Worm (Caenorhabditis elegans) whole organism, mixed stage, embryonic: ENCODE data around the gene F57C7.4.

ENCODE experiments used
- M03D4.4 ChIP-seq: sonication (generic microtip); optimal IDR thresholded peaks from 2 replicates; lab custom pipeline; 2017; ENCODE audit warnings: mild to moderate bottlenecking, missing genetic modification characterization, missing compliant biosample characterization
- bed-3 ChIP-seq: fragments of 200-800 bp; sonication (Bioruptor generic); optimal IDR thresholded peaks from 3 replicates; lab custom pipeline; 2018; ENCODE audit warnings: mild to moderate bottlenecking, missing genetic modification characterization, moderate library complexity, missing compliant biosample characterization
- ceh-39 ChIP-seq: fragments of 150-350 bp; optimal IDR thresholded peaks from 2 replicates; lab custom pipeline; 2014; ENCODE audit warnings: missing biosample characterization, missing genetic modification characterization
- ceh-43 ChIP-seq: fragments of 200-800 bp; sonication (Bioruptor generic); optimal IDR thresholded peaks from 2 replicates; lab custom pipeline; 2018; ENCODE audit warnings: mild to moderate bottlenecking, missing genetic modification characterization, moderate library complexity, missing compliant biosample characterization
- ceh-83 ChIP-seq: fragments of 200-800 bp; sonication (Bioruptor generic); optimal IDR thresholded peaks from 2 replicates; lab custom pipeline; 2018; ENCODE audit warnings: mild to moderate bottlenecking, missing genetic modification characterization, missing compliant biosample characterization
- ces-1 ChIP-seq: fragments of 150-350 bp; optimal IDR thresholded peaks from 2 replicates; lab custom pipeline; 2014; ENCODE audit warnings: missing biosample characterization, missing genetic modification reagents, missing genetic modification characterization
- cnd-1 ChIP-seq: fragments of 200-800 bp; sonication (Bioruptor generic); optimal IDR thresholded peaks from 2 replicates; lab custom pipeline; 2018; ENCODE audit warnings: mild to moderate bottlenecking, missing genetic modification characterization, missing compliant biosample characterization
- drap-1 ChIP-seq: fragments of 200-800 bp; sonication (Bioruptor generic); optimal IDR thresholded peaks from 3 replicates; lab custom pipeline; 2018; ENCODE audit warnings: mild to moderate bottlenecking, missing genetic modification characterization, missing compliant biosample characterization
- elt-1 ChIP-seq: sonication (generic microtip); optimal IDR thresholded peaks from 2 replicates; lab custom pipeline; 2017; ENCODE audit warnings: missing genetic modification characterization, mild to moderate bottlenecking, missing compliant biosample characterization, antibody characterized with exemption, moderate library complexity, borderline replicate concordance; ENCODE audit not compliant: insufficient read depth
- elt-3 ChIP-seq: fragments of 150-350 bp; optimal IDR thresholded peaks from 2 replicates; lab custom pipeline; 2014; ENCODE audit warnings: missing biosample characterization, missing genetic modification characterization
- flh-1 ChIP-seq: fragments of 200-800 bp; sonication (Bioruptor generic); optimal IDR thresholded peaks from 2 replicates; lab custom pipeline; 2018; ENCODE audit warnings: mild to moderate bottlenecking, missing genetic modification characterization, moderate library complexity, missing compliant biosample characterization
- ham-2 ChIP-seq: fragments of 200-800 bp; sonication (Bioruptor generic); optimal IDR thresholded peaks from 2 replicates; lab custom pipeline; 2018; ENCODE audit warnings: mild to moderate bottlenecking, missing genetic modification characterization, missing compliant biosample characterization
- hlh-1 ChIP-seq: fragments of 150-350 bp; optimal IDR thresholded peaks from 2 replicates; lab custom pipeline; 2014; ENCODE audit warnings: missing biosample characterization, missing genetic modification reagents, missing genetic modification characterization
- lin-13 ChIP-seq: fragments of 150-350 bp; optimal IDR thresholded peaks from 2 replicates; lab custom pipeline; 2014; ENCODE audit warnings: missing biosample characterization, missing genetic modification characterization
- lin-32 ChIP-seq: fragments of 200-800 bp; sonication (Bioruptor generic); optimal IDR thresholded peaks from 2 replicates; lab custom pipeline; 2018; ENCODE audit warnings: mild to moderate bottlenecking, missing genetic modification characterization, missing compliant biosample characterization
- lsy-2 ChIP-seq: fragments of 150-350 bp; optimal IDR thresholded peaks from 2 replicates; lab custom pipeline; 2014; ENCODE audit warnings: missing biosample characterization, missing genetic modification characterization
- mab-5 ChIP-seq: fragments of 150-350 bp; optimal IDR thresholded peaks from 2 replicates; lab custom pipeline; 2014; ENCODE audit warnings: missing biosample characterization, missing genetic modification characterization
- mep-1 ChIP-seq: fragments of 150-350 bp; optimal IDR thresholded peaks from 2 replicates; lab custom pipeline; 2017; ENCODE audit warnings: missing biosample characterization, missing genetic modification reagents, missing genetic modification characterization, inconsistent platforms
- mls-2 ChIP-seq: sonication (generic microtip); optimal IDR thresholded peaks from 2 replicates; lab custom pipeline; 2016; ENCODE audit warnings: mild to moderate bottlenecking, missing genetic modification characterization, moderate library complexity, missing compliant biosample characterization
- nhr-2 ChIP-seq: fragments of 150-350 bp; optimal IDR thresholded peaks from 2 replicates; lab custom pipeline; 2014; ENCODE audit warnings: missing biosample characterization, missing genetic modification characterization
- nhr-237 ChIP-seq: fragments of 150-350 bp; optimal IDR thresholded peaks from 2 replicates; lab custom pipeline; 2014; ENCODE audit warnings: missing biosample characterization, missing genetic modification characterization
- nhr-28 ChIP-seq: fragments of 150-350 bp; optimal IDR thresholded peaks from 2 replicates; lab custom pipeline; 2014; ENCODE audit warnings: missing biosample characterization, missing genetic modification characterization
- nhr-76 ChIP-seq: sonication (generic microtip); optimal IDR thresholded peaks from 2 replicates; lab custom pipeline; 2017; ENCODE audit warnings: missing biosample characterization, missing genetic modification characterization
- pha-4 ChIP-seq: fragments of 150-350 bp; optimal IDR thresholded peaks from 2 replicates; lab custom pipeline; 2018; ENCODE audit warnings: missing biosample characterization, missing genetic modification reagents, missing genetic modification characterization
- sem-2 ChIP-seq: fragments of 200-800 bp; sonication (Bioruptor generic); optimal IDR thresholded peaks from 2 replicates; lab custom pipeline; 2018; ENCODE audit warnings: mild to moderate bottlenecking, missing genetic modification characterization, missing compliant biosample characterization
- snpc-4 ChIP-seq: fragments of 150-350 bp; optimal IDR thresholded peaks from 2 replicates; lab custom pipeline; 2014; ENCODE audit warnings: missing biosample characterization, missing genetic modification characterization
- tbx-8 ChIP-seq: fragments of 200-800 bp; sonication (Bioruptor generic); optimal IDR thresholded peaks from 2 replicates; lab custom pipeline; 2018; ENCODE audit warnings: mild to moderate bottlenecking, missing genetic modification characterization, moderate library complexity, missing compliant biosample characterization
- unc-120 ChIP-seq: sonication (generic microtip); optimal IDR thresholded peaks from 2 replicates; lab custom pipeline; 2017; ENCODE audit warnings: missing genetic modification characterization, missing compliant biosample characterization; ENCODE audit not compliant: poor library complexity, severe bottlenecking
- unc-62 ChIP-seq: fragments of 150-350 bp; optimal IDR thresholded peaks from 2 replicates; lab custom pipeline; 2014; ENCODE audit warnings: missing biosample characterization, missing genetic modification reagents, missing genetic modification characterization
- zip-8 ChIP-seq: fragments of 150-350 bp; optimal IDR thresholded peaks from 2 replicates; lab custom pipeline; 2014; ENCODE audit warnings: missing biosample characterization, missing genetic modification characterization
- ztf-11 ChIP-seq: fragments of 150-350 bp; optimal IDR thresholded peaks from 2 replicates; lab custom pipeline; 2014; ENCODE audit warnings: missing biosample characterization, missing genetic modification characterization

Gene F57C7.4

ce11 chrX:10545716-10546115 lies 43.6 kb downstream of the F57C7.4 start, which contains the start of gene F59F5.5:
TSS of gene F59F5.5 (plus strand) at chrX:10546016.
- TF ChIP-seq sem-2 (GFP tag; lab: Kevin White, UChicago), result no peak
- TF ChIP-seq ceh-39, result no peak
- no peak for TF ChIP-seq drap-1
- TF ChIP-seq nhr-28 (tag; lab: Kevin White, UChicago), result no peak
- TF ChIP-seq cnd-1, result no peak
- no peak for TF ChIP-seq unc-62 (GFP tag; lab: Kevin White, UChicago)
- no peak for TF ChIP-seq lsy-2 (tag; lab: Kevin White, UChicago)
- TF ChIP-seq mab-5 (tag; lab: Kevin White, UChicago), result no peak
- no peak for TF ChIP-seq unc-120 (tag; lab: Kevin White, UChicago)
- TF ChIP-seq ztf-11, result no peak
- TF ChIP-seq pha-4, result no peak
- no peak for TF ChIP-seq flh-1
- TF ChIP-seq ces-1 (GFP tag; lab: Kevin White, UChicago), result no peak
- TF ChIP-seq mep-1 (tag; lab: Kevin White, UChicago), result no peak
- TF ChIP-seq hlh-1, result no peak
- no peak for TF ChIP-seq M03D4.4 (tag; lab: Kevin White, UChicago)
- TF ChIP-seq, all 35 proteins: peak for 0

ce11 chrX:10542313-10543048 lies 46.9 kb downstream of the F57C7.4 start, which contains the start of the genes F59F5.3 and F59F5.4:
TSS of gene F59F5.3 (minus strand) at chrX:10542413.
TSS of gene F59F5.4 (plus strand) at chrX:10542998.
- no peak for TF ChIP-seq tbx-8 (GFP tag; lab: Kevin White, UChicago)
- TF ChIP-seq unc-62 (GFP tag; lab: Kevin White, UChicago), result no peak
- no peak for TF ChIP-seq zip-8 (tag; lab: Kevin White, UChicago)
- no peak for TF ChIP-seq cnd-1
- TF ChIP-seq, all 35 proteins: peak for 0

DNA sequence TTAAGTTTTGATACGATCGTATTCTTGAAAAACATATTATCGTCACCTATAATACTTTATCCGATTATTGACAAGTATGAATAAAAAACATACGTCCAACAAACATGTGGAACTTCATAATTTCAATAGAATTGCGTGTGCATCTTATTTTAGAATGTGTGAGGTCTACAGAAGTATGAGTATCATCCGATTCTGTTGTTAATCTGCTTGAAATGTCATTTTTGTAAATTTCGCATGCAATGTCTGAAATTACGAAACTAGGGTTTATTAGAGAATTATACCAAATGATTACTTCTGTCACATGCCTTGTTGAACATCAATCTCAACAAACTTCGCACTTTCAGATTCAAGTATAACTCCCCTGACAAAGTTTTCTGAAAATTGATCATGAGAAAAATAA lies 47.6 kb downstream of the F57C7.4 start:
- TF ChIP-seq lin-13 (tag; lab: Kevin White, UChicago) (no peak), flh-1 (no peak), nhr-2 (no peak), ceh-83 (no peak), snpc-4 (tag; lab: Kevin White, UChicago) (no peak), lin-32 (GFP tag; lab: Kevin White, UChicago) (no peak), mls-2 (tag; lab: Kevin White, UChicago) (no peak), zip-8 (tag; lab: Kevin White, UChicago) (no peak), mep-1 (tag; lab: Kevin White, UChicago) (no peak), elt-1 (tag; lab: Kevin White, UChicago) (no peak), M03D4.4 (tag; lab: Kevin White, UChicago) (no peak), nhr-237 (tag; lab: Kevin White, UChicago) (no peak), nhr-76 (tag; lab: Kevin White, UChicago) (no peak), ztf-11 (no peak), cnd-1 (no peak)
- TF ChIP-seq, all 35 proteins: peak for 0

- TF ChIP-seq cnd-1 (no peak), bed-3 (GFP tag; lab: Kevin White, UChicago) (no peak), ces-1 (GFP tag; lab: Kevin White, UChicago) (no peak), mab-5 (tag; lab: Kevin White, UChicago) (no peak), unc-120 (tag; lab: Kevin White, UChicago) (no peak), flh-1 (no peak), nhr-237 (tag; lab: Kevin White, UChicago) (no peak), ceh-43 (no peak), M03D4.4 (tag; lab: Kevin White, UChicago) (no peak), ham-2 (GFP tag; lab: Kevin White, UChicago) (no peak), snpc-4 (tag; lab: Kevin White, UChicago) (no peak), elt-3 (tag; lab: Kevin White, UChicago) (no peak), sem-2 (GFP tag; lab: Kevin White, UChicago) (no peak), nhr-28 (tag; lab: Kevin White, UChicago) (no peak)
Measured at ce11 chrX:10534625-10535244, 54.6 kb downstream of the F57C7.4 start.
